Worm (Caenorhabditis elegans) whole organism, mixed stage, embryonic: ENCODE results near the gene Y38E10A.28.

Experiments used
- M03D4.4 ChIP-seq: sonication (generic microtip); optimal IDR thresholded peaks from 2 replicates; lab custom pipeline; 2017; ENCODE audit warnings: mild to moderate bottlenecking, missing genetic modification characterization, missing compliant biosample characterization
- bed-3 ChIP-seq: fragments of 200-800 bp; sonication (Bioruptor generic); optimal IDR thresholded peaks from 3 replicates; lab custom pipeline; 2018; ENCODE audit warnings: mild to moderate bottlenecking, missing genetic modification characterization, moderate library complexity, missing compliant biosample characterization
- blmp-1 ChIP-seq: fragments of 150-350 bp; optimal IDR thresholded peaks from 2 replicates; lab custom pipeline; 2014; ENCODE audit warnings: missing biosample characterization, missing genetic modification characterization
- ceh-39 ChIP-seq: fragments of 150-350 bp; optimal IDR thresholded peaks from 2 replicates; lab custom pipeline; 2014; ENCODE audit warnings: missing biosample characterization, missing genetic modification characterization
- ceh-43 ChIP-seq: fragments of 200-800 bp; sonication (Bioruptor generic); optimal IDR thresholded peaks from 2 replicates; lab custom pipeline; 2018; ENCODE audit warnings: mild to moderate bottlenecking, missing genetic modification characterization, moderate library complexity, missing compliant biosample characterization
- ceh-83 ChIP-seq: fragments of 200-800 bp; sonication (Bioruptor generic); optimal IDR thresholded peaks from 2 replicates; lab custom pipeline; 2018; ENCODE audit warnings: mild to moderate bottlenecking, missing genetic modification characterization, missing compliant biosample characterization
- ces-1 ChIP-seq: fragments of 150-350 bp; optimal IDR thresholded peaks from 2 replicates; lab custom pipeline; 2014; ENCODE audit warnings: missing biosample characterization, missing genetic modification reagents, missing genetic modification characterization
- cnd-1 ChIP-seq: fragments of 200-800 bp; sonication (Bioruptor generic); optimal IDR thresholded peaks from 2 replicates; lab custom pipeline; 2018; ENCODE audit warnings: mild to moderate bottlenecking, missing genetic modification characterization, missing compliant biosample characterization
- drap-1 ChIP-seq: fragments of 200-800 bp; sonication (Bioruptor generic); optimal IDR thresholded peaks from 3 replicates; lab custom pipeline; 2018; ENCODE audit warnings: mild to moderate bottlenecking, missing genetic modification characterization, missing compliant biosample characterization
- flh-1 ChIP-seq: fragments of 200-800 bp; sonication (Bioruptor generic); optimal IDR thresholded peaks from 2 replicates; lab custom pipeline; 2018; ENCODE audit warnings: mild to moderate bottlenecking, missing genetic modification characterization, moderate library complexity, missing compliant biosample characterization
- ham-2 ChIP-seq: fragments of 200-800 bp; sonication (Bioruptor generic); optimal IDR thresholded peaks from 2 replicates; lab custom pipeline; 2018; ENCODE audit warnings: mild to moderate bottlenecking, missing genetic modification characterization, missing compliant biosample characterization
- hlh-1 ChIP-seq: fragments of 150-350 bp; optimal IDR thresholded peaks from 2 replicates; lab custom pipeline; 2014; ENCODE audit warnings: missing biosample characterization, missing genetic modification reagents, missing genetic modification characterization
- lin-13 ChIP-seq: fragments of 150-350 bp; optimal IDR thresholded peaks from 2 replicates; lab custom pipeline; 2014; ENCODE audit warnings: missing biosample characterization, missing genetic modification characterization
- lsy-2 ChIP-seq: fragments of 150-350 bp; optimal IDR thresholded peaks from 2 replicates; lab custom pipeline; 2014; ENCODE audit warnings: missing biosample characterization, missing genetic modification characterization
- mab-5 ChIP-seq: fragments of 150-350 bp; optimal IDR thresholded peaks from 2 replicates; lab custom pipeline; 2014; ENCODE audit warnings: missing biosample characterization, missing genetic modification characterization
- mep-1 ChIP-seq: fragments of 150-350 bp; optimal IDR thresholded peaks from 2 replicates; lab custom pipeline; 2017; ENCODE audit warnings: missing biosample characterization, missing genetic modification reagents, missing genetic modification characterization, inconsistent platforms
- mls-2 ChIP-seq: sonication (generic microtip); optimal IDR thresholded peaks from 2 replicates; lab custom pipeline; 2016; ENCODE audit warnings: mild to moderate bottlenecking, missing genetic modification characterization, moderate library complexity, missing compliant biosample characterization
- nhr-2 ChIP-seq: fragments of 150-350 bp; optimal IDR thresholded peaks from 2 replicates; lab custom pipeline; 2014; ENCODE audit warnings: missing biosample characterization, missing genetic modification characterization
- nhr-237 ChIP-seq: fragments of 150-350 bp; optimal IDR thresholded peaks from 2 replicates; lab custom pipeline; 2014; ENCODE audit warnings: missing biosample characterization, missing genetic modification characterization
- nhr-76 ChIP-seq: sonication (generic microtip); optimal IDR thresholded peaks from 2 replicates; lab custom pipeline; 2017; ENCODE audit warnings: missing biosample characterization, missing genetic modification characterization
- pha-4 ChIP-seq: fragments of 150-350 bp; optimal IDR thresholded peaks from 2 replicates; lab custom pipeline; 2018; ENCODE audit warnings: missing biosample characterization, missing genetic modification reagents, missing genetic modification characterization
- sem-2 ChIP-seq: fragments of 200-800 bp; sonication (Bioruptor generic); optimal IDR thresholded peaks from 2 replicates; lab custom pipeline; 2018; ENCODE audit warnings: mild to moderate bottlenecking, missing genetic modification characterization, missing compliant biosample characterization
- snpc-4 ChIP-seq: fragments of 150-350 bp; optimal IDR thresholded peaks from 2 replicates; lab custom pipeline; 2014; ENCODE audit warnings: missing biosample characterization, missing genetic modification characterization
- sptf-1 ChIP-seq: sonication (generic microtip); optimal IDR thresholded peaks from 2 replicates; lab custom pipeline; 2017; ENCODE audit warnings: mild to moderate bottlenecking, missing genetic modification characterization, moderate library complexity, missing compliant biosample characterization
- tbx-8 ChIP-seq: fragments of 200-800 bp; sonication (Bioruptor generic); optimal IDR thresholded peaks from 2 replicates; lab custom pipeline; 2018; ENCODE audit warnings: mild to moderate bottlenecking, missing genetic modification characterization, moderate library complexity, missing compliant biosample characterization
- unc-120 ChIP-seq: sonication (generic microtip); optimal IDR thresholded peaks from 2 replicates; lab custom pipeline; 2017; ENCODE audit warnings: missing genetic modification characterization, missing compliant biosample characterization; ENCODE audit not compliant: poor library complexity, severe bottlenecking
- unc-39 ChIP-seq: fragments of 150-350 bp; optimal IDR thresholded peaks from 2 replicates; lab custom pipeline; 2014; ENCODE audit warnings: missing biosample characterization, missing genetic modification characterization
- unc-62 ChIP-seq: fragments of 150-350 bp; optimal IDR thresholded peaks from 2 replicates; lab custom pipeline; 2014; ENCODE audit warnings: missing biosample characterization, missing genetic modification reagents, missing genetic modification characterization
- zip-8 ChIP-seq: fragments of 150-350 bp; optimal IDR thresholded peaks from 2 replicates; lab custom pipeline; 2014; ENCODE audit warnings: missing biosample characterization, missing genetic modification characterization
- ztf-11 ChIP-seq: fragments of 150-350 bp; optimal IDR thresholded peaks from 2 replicates; lab custom pipeline; 2014; ENCODE audit warnings: missing biosample characterization, missing genetic modification characterization

Gene Y38E10A.28

DNA sequence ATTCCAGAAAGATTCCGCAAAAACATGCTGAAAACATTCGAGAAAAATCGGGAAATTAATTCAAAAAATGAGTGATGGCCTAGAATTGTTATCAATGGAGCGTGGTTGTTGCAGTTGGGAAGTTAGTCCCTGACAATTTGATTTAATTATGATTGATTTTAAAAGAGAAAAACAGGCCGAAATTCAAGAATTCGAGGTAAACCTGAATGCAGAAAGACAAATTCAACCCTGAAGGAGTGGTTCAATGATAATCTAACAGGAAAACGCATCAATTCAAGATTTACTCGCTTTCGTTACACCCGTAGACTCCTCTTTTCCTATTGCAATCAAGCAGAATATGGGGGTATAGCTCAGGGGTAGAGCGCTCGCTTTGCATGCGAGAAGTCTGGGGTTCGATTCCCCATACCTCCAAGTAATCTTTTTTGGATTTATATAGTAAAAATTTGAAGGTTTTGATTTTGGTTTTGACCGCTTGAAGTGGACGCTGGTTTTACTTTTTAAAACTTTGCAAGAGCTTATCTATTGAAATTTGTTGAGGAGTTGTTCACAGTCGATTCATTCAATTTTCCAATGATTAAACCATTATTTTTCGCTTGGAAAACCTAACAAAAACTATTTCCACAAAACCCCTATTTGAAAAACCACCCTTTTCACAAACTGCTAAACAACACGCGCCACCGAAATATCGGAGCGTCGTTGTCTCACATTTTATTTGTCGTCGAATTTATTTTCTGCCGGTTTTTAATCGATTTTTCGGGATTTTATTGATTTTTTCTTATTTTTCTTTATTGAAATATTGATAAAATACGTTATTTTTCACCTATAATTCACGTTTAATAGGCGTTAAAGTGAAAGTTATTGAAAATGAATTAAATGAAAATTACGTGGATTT is 48.7 kb downstream of the Y38E10A.28 start:
- TF ChIP-seq ztf-11 (tag; lab: Kevin White, UChicago) = no peak
- TF ChIP-seq ham-2 (GFP tag; lab: Kevin White, UChicago) = peak; percentile 27
- TF ChIP-seq tbx-8 (GFP tag; lab: Kevin White, UChicago) = peak; percentile 13
- no peak for TF ChIP-seq snpc-4 (tag; lab: Kevin White, UChicago)
- TF ChIP-seq sptf-1 (tag; lab: Kevin White, UChicago) = peak; percentile 48
- TF ChIP-seq cnd-1 = peak; percentile 51
- TF ChIP-seq unc-62 = peak; percentile 8
- peak; percentile 33 for TF ChIP-seq lin-13
- TF ChIP-seq ceh-39 (tag; lab: Kevin White, UChicago) = peak; percentile 18
- peak; percentile 60 for TF ChIP-seq mls-2 (tag; lab: Kevin White, UChicago)
- TF ChIP-seq sem-2 (GFP tag; lab: Kevin White, UChicago) = peak; percentile 37
- peak; percentile 55 for TF ChIP-seq nhr-237
- TF ChIP-seq mep-1 (tag; lab: Kevin White, UChicago) = peak; percentile 70
- TF ChIP-seq M03D4.4 = peak; percentile 63
- TF ChIP-seq lsy-2 (tag; lab: Kevin White, UChicago) = peak; percentile 36
- peak; percentile 15 for TF ChIP-seq bed-3 (GFP tag; lab: Kevin White, UChicago)
- no peak for TF ChIP-seq nhr-2 (tag; lab: Kevin White, UChicago)
- TF ChIP-seq drap-1 (GFP tag; lab: Kevin White, UChicago) = peak; percentile 47
- TF ChIP-seq flh-1 (GFP tag; lab: Kevin White, UChicago) = no peak
- TF ChIP-seq hlh-1 (tag; lab: Kevin White, UChicago) = no peak
- TF ChIP-seq blmp-1 (tag; lab: Kevin White, UChicago) = peak; percentile 21
- peak; percentile 72 for TF ChIP-seq ceh-83 (GFP tag; lab: Kevin White, UChicago)
- TF ChIP-seq ces-1 (GFP tag; lab: Kevin White, UChicago) = peak; percentile 96
- TF ChIP-seq pha-4 = peak; percentile 47

DNA sequence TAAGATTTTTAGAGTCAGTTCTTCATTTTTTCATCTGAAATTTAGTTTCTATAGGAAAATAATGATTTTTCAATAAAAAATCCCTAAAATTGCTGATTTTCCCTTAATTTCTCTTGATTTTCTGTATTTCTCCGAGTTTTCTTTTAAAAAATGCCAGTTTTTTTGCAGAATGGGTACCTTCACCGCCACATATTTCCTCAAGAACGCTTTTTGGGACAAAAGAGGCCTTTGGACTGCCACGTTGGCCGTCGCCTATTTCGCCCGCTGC is 49.3 kb downstream of the Y38E10A.28 start, which contains the start of gene Y38E10A.24:
Y38E10A.24 (plus strand) TSS at position 169 of the 268 bp plus-strand sequence.
- no peak for TF ChIP-seq sptf-1 (tag; lab: Kevin White, UChicago)
- TF ChIP-seq M03D4.4 = no peak
- TF ChIP-seq cnd-1 = no peak
- no peak for TF ChIP-seq lsy-2 (tag; lab: Kevin White, UChicago)
- no peak for TF ChIP-seq unc-120 (tag; lab: Kevin White, UChicago)
- no peak for TF ChIP-seq unc-39 (tag; lab: Kevin White, UChicago)
- no peak for TF ChIP-seq zip-8 (tag; lab: Kevin White, UChicago)
- no peak for TF ChIP-seq drap-1 (GFP tag; lab: Kevin White, UChicago)
- TF ChIP-seq bed-3 (GFP tag; lab: Kevin White, UChicago) = no peak
- no peak for TF ChIP-seq flh-1 (GFP tag; lab: Kevin White, UChicago)
- no peak for TF ChIP-seq snpc-4 (tag; lab: Kevin White, UChicago)
- TF ChIP-seq sem-2 (GFP tag; lab: Kevin White, UChicago) = no peak
- no peak for TF ChIP-seq ceh-83 (GFP tag; lab: Kevin White, UChicago)
- TF ChIP-seq nhr-76 (tag; lab: Kevin White, UChicago) = no peak
- TF ChIP-seq mls-2 (tag; lab: Kevin White, UChicago) = no peak
- TF ChIP-seq mab-5 = no peak
- no peak for TF ChIP-seq pha-4
- no peak for TF ChIP-seq mep-1 (tag; lab: Kevin White, UChicago)

DNA sequence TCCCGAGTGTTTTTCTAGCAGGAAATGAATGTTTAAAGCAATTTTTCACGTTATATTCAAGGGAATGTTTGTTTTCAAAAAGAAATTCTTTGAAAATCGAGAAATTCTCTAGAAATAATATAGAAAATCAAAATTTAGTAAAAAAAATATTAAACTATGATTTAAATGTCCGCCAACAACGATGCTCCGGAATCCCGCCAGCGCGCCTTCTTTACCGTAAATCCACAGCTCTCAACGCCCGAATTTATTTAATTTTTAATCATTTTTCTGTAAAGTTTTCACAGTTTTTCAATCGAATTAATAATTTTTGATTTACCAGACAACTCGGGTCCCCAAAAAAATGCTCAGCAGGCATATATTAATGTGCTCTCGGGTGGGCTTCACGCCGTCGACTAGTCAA is 50.1 kb downstream of the Y38E10A.28 start, which contains the start of the genes Y38E10A.33 and cox-10:
Y38E10A.33 (minus strand) TSS at position 12 of the 400 bp plus-strand sequence.
cox-10 (plus strand) TSS at position 320 of the 400 bp plus-strand sequence.
- TF ChIP-seq zip-8 (tag; lab: Kevin White, UChicago) = no peak
- TF ChIP-seq drap-1 (GFP tag; lab: Kevin White, UChicago) = no peak
- no peak for TF ChIP-seq sem-2 (GFP tag; lab: Kevin White, UChicago)
- no peak for TF ChIP-seq ceh-39 (tag; lab: Kevin White, UChicago)
- no peak for TF ChIP-seq ceh-43 (GFP tag; lab: Kevin White, UChicago)
- TF ChIP-seq nhr-76 (tag; lab: Kevin White, UChicago) = no peak
- no peak for TF ChIP-seq blmp-1 (tag; lab: Kevin White, UChicago)
- no peak for TF ChIP-seq flh-1 (GFP tag; lab: Kevin White, UChicago)
- no peak for TF ChIP-seq unc-39 (tag; lab: Kevin White, UChicago)
- peak; percentile 45 for TF ChIP-seq lsy-2 (tag; lab: Kevin White, UChicago)
- no peak for TF ChIP-seq M03D4.4
- peak; percentile 6 for TF ChIP-seq pha-4
- peak; percentile 67 for TF ChIP-seq ces-1 (GFP tag; lab: Kevin White, UChicago)
- TF ChIP-seq lin-13 = peak; percentile 48
- no peak for TF ChIP-seq unc-120 (tag; lab: Kevin White, UChicago)
- TF ChIP-seq, all 35 proteins: peak for 4
